Worm (Caenorhabditis elegans): Measurements from ENCODE around the gene srh-32.
A peak's percentile ranks its signal among the peaks of the same experiment; 100 is the strongest.

srh-32 gene

DNA sequence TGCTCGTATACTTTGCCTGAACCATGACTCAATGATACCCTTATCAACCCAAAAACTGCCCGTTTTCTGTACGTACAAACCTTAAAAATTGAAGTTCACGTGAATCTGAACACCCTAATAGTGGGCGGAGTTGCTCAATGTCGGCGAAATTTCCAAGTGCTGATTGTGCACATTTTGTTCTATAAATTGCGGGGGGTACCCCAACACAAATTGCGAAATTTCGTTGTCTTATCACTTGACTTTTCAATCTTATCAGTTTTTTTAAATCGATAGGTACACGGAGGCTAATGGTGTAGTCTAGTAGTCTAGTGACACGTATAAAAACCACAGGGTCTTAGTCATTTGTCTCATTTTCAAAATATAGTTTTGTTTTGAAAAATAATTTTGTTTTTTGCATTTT is 41.8 kb upstream of the srh-32 start, which contains the start of gene fbxa-108 (continued):
- TF ChIP-seq nhr-80 (tag; optimal IDR thresholded peaks at IDR 0.05) (peak; percentile 99), pha-4 (tag; optimal IDR thresholded peaks at IDR 0.05) (peak; percentile 82), atf-7 (tag; optimal IDR thresholded peaks at IDR 0.05) (peak; percentile 78), T26A5.8 (tag; optimal IDR thresholded peaks at IDR 0.05) (no peak), dox-1 (GFP tag; IDR thresholded peaks at IDR 0.05) (peak; percentile 55; the same call in 1 of the 2 replicates), hmg-20 (GFP tag; IDR thresholded peaks at IDR 0.05) (no peak), lin-35 (GFP tag; optimal IDR thresholded peaks at IDR 0.05) (no peak), let-607 (tag; optimal IDR thresholded peaks at IDR 0.05) (peak; percentile 14 to 35), attf-5 (GFP tag; optimal IDR thresholded peaks at IDR 0.05) (peak; percentile 13), madf-10 (tag; optimal IDR thresholded peaks at IDR 0.05) (peak; percentile 33), F49E8.2 (tag; optimal IDR thresholded peaks at IDR 0.05; ENCODE audit: insufficient read depth) (no peak), ets-4 (GFP tag; optimal IDR thresholded peaks at IDR 0.05) (peak; percentile 67), nfyb-1 (GFP tag; IDR thresholded peaks at IDR 0.05) (peak; percentile 60; the same call in 1 of the 2 replicates), ztf-22 (GFP tag; optimal IDR thresholded peaks at IDR 0.05) (peak; percentile 79), cebp-1 (GFP tag; IDR thresholded peaks at IDR 0.05) (peak; percentile 97), cebp-1 (tag; optimal IDR thresholded peaks at IDR 0.05) (peak; percentile 97), bed-1 (GFP tag; IDR thresholded peaks at IDR 0.05) (no peak), ekl-4 (GFP tag; IDR thresholded peaks at IDR 0.05) (no peak), egl-44 (GFP tag; IDR thresholded peaks at IDR 0.05) (0 out of 2 replicates have a peak, but pooled peaks have one; percentile 46), ama-1 (optimal IDR thresholded peaks at IDR 0.05) (no peak), ama-1 (GFP tag; optimal IDR thresholded peaks at IDR 0.05) (no peak)

- no peak for TF ChIP-seq rpc-1 (optimal IDR thresholded peaks at IDR 0.05)
- peak; percentile 10 for TF ChIP-seq rpc-1 (tag; optimal IDR thresholded peaks at IDR 0.05)
- no peak for TF ChIP-seq atf-7 (tag; optimal IDR thresholded peaks at IDR 0.05)
These were observed 41.0 kb upstream of the srh-32 start, which contains the start of gene dgat-2 for ce11 chrV:17660003-17660402. Gene dgat-2, plus strand, starts transcription at chrV:17660303.

- no peak for TF ChIP-seq nhr-179 (tag; optimal IDR thresholded peaks at IDR 0.05)
- no peak for TF ChIP-seq ccch-3 (GFP tag; optimal IDR thresholded peaks at IDR 0.05)
- TF ChIP-seq Y79H2A.3 (GFP tag; conservative IDR thresholded peaks at IDR 0.05) = no peak
- TF ChIP-seq ceh-100 (GFP tag; IDR thresholded peaks at IDR 0.05) = no peak
- TF ChIP-seq madf-3 (GFP tag; IDR thresholded peaks at IDR 0.05) = no peak
- no peak for TF ChIP-seq madf-6 (GFP tag; IDR thresholded peaks at IDR 0.05)
- TF ChIP-seq nhr-80 (tag; optimal IDR thresholded peaks at IDR 0.05) = peak; percentile 87
- TF ChIP-seq xnd-1 (tag; optimal IDR thresholded peaks at IDR 0.05) = no peak
- TF ChIP-seq dox-1 (GFP tag; IDR thresholded peaks at IDR 0.05) = no peak
- TF ChIP-seq T26A5.8 (tag; optimal IDR thresholded peaks at IDR 0.05) = no peak
- TF ChIP-seq ceh-58 (GFP tag; IDR thresholded peaks at IDR 0.05) = no peak
- TF ChIP-seq T07F8.4 (tag; optimal IDR thresholded peaks at IDR 0.05) = no peak
- TF ChIP-seq lsy-27 (tag; optimal IDR thresholded peaks at IDR 0.05; ENCODE audit: borderline replicate concordance, insufficient read depth) = no peak
- TF ChIP-seq snpc-4 (GFP tag; optimal IDR thresholded peaks at IDR 0.05) = no peak
- peak in 1 of 4 experiments; percentile 0 for TF ChIP-seq snpc-4 (tag; optimal IDR thresholded peaks at IDR 0.05)
- TF ChIP-seq lin-35 (GFP tag; optimal IDR thresholded peaks at IDR 0.05) = no peak
- TF ChIP-seq K11D2.4 (GFP tag; IDR thresholded peaks at IDR 0.05) = no peak
- TF ChIP-seq C17E4.6 (GFP tag; IDR thresholded peaks at IDR 0.05) = no peak
- TF ChIP-seq atf-7 (tag; optimal IDR thresholded peaks at IDR 0.05) = peak; percentile 41
- no peak for TF ChIP-seq D2030.7 (GFP tag; IDR thresholded peaks at IDR 0.05)
- no peak for TF ChIP-seq ztf-6 (GFP tag; IDR thresholded peaks at IDR 0.05)
- no peak for TF ChIP-seq ceh-91 (GFP tag; IDR thresholded peaks at IDR 0.05)
- no peak for TF ChIP-seq dpff-1 (tag; optimal IDR thresholded peaks at IDR 0.05)
- TF ChIP-seq ztf-18 (tag; optimal IDR thresholded peaks at IDR 0.05) = no peak
- TF ChIP-seq madf-10 (tag; optimal IDR thresholded peaks at IDR 0.05) = no peak
These were observed 38.8 kb upstream of the srh-32 start for ce11 chrV:17662260-17662659.
